Worm (Caenorhabditis elegans) whole organism, L3 larva: ENCODE measurements around the gene ZK402.1.
A peak's percentile ranks its signal among the peaks of the same experiment; 100 is the strongest.

Experiments
- R02D3.7 ChIP-seq: fragments of 150-350 bp; optimal IDR thresholded peaks from 2 replicates; lab custom pipeline; 2014; ENCODE audit warnings: missing biosample characterization, missing genetic modification characterization
- aly-2 ChIP-seq: fragments of 150-350 bp; optimal IDR thresholded peaks from 2 replicates; lab custom pipeline; 2014; ENCODE audit warnings: missing biosample characterization, missing genetic modification characterization
- ceh-16 ChIP-seq: sonication (generic microtip); optimal IDR thresholded peaks from 2 replicates; lab custom pipeline; 2017; ENCODE audit warnings: missing biosample characterization, missing genetic modification characterization
- ceh-82 ChIP-seq: fragments of 150-350 bp; optimal IDR thresholded peaks from 2 replicates; lab custom pipeline; 2014; ENCODE audit warnings: missing biosample characterization, missing genetic modification characterization
- daf-12 ChIP-seq: fragments of 150-350 bp; optimal IDR thresholded peaks from 2 replicates; lab custom pipeline; 2014; ENCODE audit warnings: missing biosample characterization, missing genetic modification reagents, missing genetic modification characterization
- egl-27 ChIP-seq: sonication (generic microtip); optimal IDR thresholded peaks from 4 replicates; lab custom pipeline; 2017; ENCODE audit warnings: missing biosample characterization, missing genetic modification reagents, missing genetic modification characterization
- egl-5 ChIP-seq: fragments of 150-350 bp; optimal IDR thresholded peaks from 2 replicates; lab custom pipeline; 2017; ENCODE audit warnings: missing biosample characterization, missing genetic modification reagents, missing genetic modification characterization, inconsistent platforms
- elt-1 ChIP-seq: fragments of 150-350 bp; optimal IDR thresholded peaks from 2 replicates; lab custom pipeline; 2014; ENCODE audit warnings: missing biosample characterization, missing genetic modification characterization
- elt-2 ChIP-seq: sonication (generic microtip); optimal IDR thresholded peaks from 2 replicates; lab custom pipeline; 2016; ENCODE audit warnings: missing genetic modification reagents, mild to moderate bottlenecking, missing genetic modification characterization, missing compliant biosample characterization
- elt-3 ChIP-seq, 3 experiments: fragments of 150-350 bp in 1 of 3; sonication (generic microtip) in 2 of 3; optimal IDR thresholded peaks; 2 replicates in 2 of 3; 4 replicates in 1 of 3; lab custom pipeline; 2014 to 2017; ENCODE audit warnings: missing biosample characterization in 3 of 3, missing genetic modification characterization in 3 of 3
- eor-1 ChIP-seq, 2 experiments: fragments of 150-350 bp; optimal IDR thresholded peaks; 2 replicates each; lab custom pipeline; 2014 to 2018; ENCODE audit warnings: missing biosample characterization in 2 of 2, missing genetic modification characterization in 2 of 2
- fkh-10 ChIP-seq: sonication (generic microtip); optimal IDR thresholded peaks from 2 replicates; lab custom pipeline; 2017; ENCODE audit warnings: missing biosample characterization, missing genetic modification reagents, missing genetic modification characterization
- fkh-2 ChIP-seq: fragments of 150-350 bp; optimal IDR thresholded peaks from 2 replicates; lab custom pipeline; 2014; ENCODE audit warnings: missing biosample characterization, missing genetic modification reagents, missing genetic modification characterization
- fos-1 ChIP-seq: fragments of 150-350 bp; optimal IDR thresholded peaks from 2 replicates; lab custom pipeline; 2014; ENCODE audit warnings: missing biosample characterization, missing genetic modification characterization
- hmg-11 ChIP-seq: sonication (generic microtip); optimal IDR thresholded peaks from 2 replicates; lab custom pipeline; 2016; ENCODE audit warnings: missing genetic modification characterization, missing compliant biosample characterization
- lin-15B ChIP-seq: fragments of 150-350 bp; optimal IDR thresholded peaks from 2 replicates; lab custom pipeline; 2014; ENCODE audit warnings: missing biosample characterization, missing genetic modification characterization
- lin-39 ChIP-seq: fragments of 150-350 bp; optimal IDR thresholded peaks from 2 replicates; lab custom pipeline; 2018; ENCODE audit warnings: missing biosample characterization, missing genetic modification reagents, missing genetic modification characterization
- lsy-12 ChIP-seq: sonication (generic microtip); optimal IDR thresholded peaks from 2 replicates; lab custom pipeline; 2016; ENCODE audit warnings: mild to moderate bottlenecking, missing genetic modification characterization, missing compliant biosample characterization
- mdl-1 ChIP-seq: fragments of 150-350 bp; optimal IDR thresholded peaks from 2 replicates; lab custom pipeline; 2014; ENCODE audit warnings: missing biosample characterization, missing genetic modification characterization
- mml-1 ChIP-seq: fragments of 150-350 bp; sonication (generic microtip); optimal IDR thresholded peaks from 3 replicates; lab custom pipeline; 2014; ENCODE audit warnings: missing biosample characterization, missing genetic modification characterization
- nfya-1 ChIP-seq: sonication (generic microtip); optimal IDR thresholded peaks from 2 replicates; lab custom pipeline; 2017; ENCODE audit warnings: missing genetic modification characterization, mild to moderate bottlenecking, missing compliant biosample characterization, antibody characterized with exemption, moderate library complexity; ENCODE audit not compliant: insufficient read depth
- nhr-11 ChIP-seq: fragments of 150-350 bp; optimal IDR thresholded peaks from 2 replicates; lab custom pipeline; 2014; ENCODE audit warnings: missing biosample characterization, missing genetic modification characterization
- nhr-12 ChIP-seq: fragments of 150-350 bp; optimal IDR thresholded peaks from 2 replicates; lab custom pipeline; 2014; ENCODE audit warnings: missing biosample characterization, missing genetic modification characterization
- nhr-23 ChIP-seq: fragments of 150-350 bp; optimal IDR thresholded peaks from 2 replicates; lab custom pipeline; 2014; ENCODE audit warnings: missing biosample characterization, missing genetic modification reagents, missing genetic modification characterization
- nhr-237 ChIP-seq: fragments of 150-350 bp; optimal IDR thresholded peaks from 2 replicates; lab custom pipeline; 2014; ENCODE audit warnings: missing biosample characterization, missing genetic modification characterization
- nhr-25 ChIP-seq: sonication (generic microtip); optimal IDR thresholded peaks from 2 replicates; lab custom pipeline; 2017; ENCODE audit warnings: missing biosample characterization, missing genetic modification characterization
- nhr-28 ChIP-seq: fragments of 150-350 bp; optimal IDR thresholded peaks from 2 replicates; lab custom pipeline; 2014; ENCODE audit warnings: missing biosample characterization, missing genetic modification characterization
- nhr-43 ChIP-seq: sonication (generic microtip); optimal IDR thresholded peaks from 2 replicates; lab custom pipeline; 2016; ENCODE audit warnings: mild to moderate bottlenecking, missing genetic modification characterization, missing compliant biosample characterization; ENCODE audit not compliant: poor library complexity, severe bottlenecking
- nhr-67 ChIP-seq: fragments of 150-350 bp; optimal IDR thresholded peaks from 2 replicates; lab custom pipeline; 2014; ENCODE audit warnings: missing biosample characterization, missing genetic modification characterization
- nhr-76 ChIP-seq: fragments of 150-350 bp; sonication (generic microtip); optimal IDR thresholded peaks from 5 replicates; lab custom pipeline; 2014; ENCODE audit warnings: missing biosample characterization, missing genetic modification characterization
- nhr-77 ChIP-seq: fragments of 150-350 bp; optimal IDR thresholded peaks from 2 replicates; lab custom pipeline; 2014; ENCODE audit warnings: missing biosample characterization, missing genetic modification characterization
- pha-4 ChIP-seq: fragments of 150-350 bp; optimal IDR thresholded peaks from 2 replicates; lab custom pipeline; 2014; ENCODE audit warnings: missing biosample characterization, missing genetic modification reagents, missing genetic modification characterization
- pqm-1 ChIP-seq: fragments of 150-350 bp; optimal IDR thresholded peaks from 2 replicates; lab custom pipeline; 2017; ENCODE audit warnings: missing biosample characterization, missing genetic modification characterization, inconsistent platforms
- sea-2 ChIP-seq: fragments of 150-350 bp; sonication (generic microtip); optimal IDR thresholded peaks from 4 replicates; lab custom pipeline; 2014; ENCODE audit warnings: missing biosample characterization, missing genetic modification reagents, missing genetic modification characterization
- snpc-4 ChIP-seq: fragments of 150-350 bp; optimal IDR thresholded peaks from 2 replicates; lab custom pipeline; 2014; ENCODE audit warnings: missing biosample characterization, missing genetic modification characterization
- tbx-2 ChIP-seq: sonication (generic microtip); optimal IDR thresholded peaks from 2 replicates; lab custom pipeline; 2016; ENCODE audit warnings: mild to moderate bottlenecking, missing genetic modification characterization, missing compliant biosample characterization
- unc-39 ChIP-seq: sonication (generic microtip); optimal IDR thresholded peaks from 4 replicates; lab custom pipeline; 2017; ENCODE audit warnings: missing biosample characterization, missing genetic modification characterization
- unc-62 ChIP-seq: fragments of 150-350 bp; sonication (generic microtip); optimal IDR thresholded peaks from 4 replicates; lab custom pipeline; 2014; ENCODE audit warnings: missing biosample characterization, missing genetic modification reagents, missing genetic modification characterization
- zag-1 ChIP-seq: fragments of 150-350 bp; optimal IDR thresholded peaks from 2 replicates; lab custom pipeline; 2014; ENCODE audit warnings: missing biosample characterization, missing genetic modification characterization
- ztf-11 ChIP-seq: fragments of 150-350 bp; optimal IDR thresholded peaks from 2 replicates; lab custom pipeline; 2014; ENCODE audit warnings: missing biosample characterization, missing genetic modification characterization
- ztf-4 ChIP-seq: fragments of 150-350 bp; optimal IDR thresholded peaks from 2 replicates; lab custom pipeline; 2014; ENCODE audit warnings: missing biosample characterization, missing genetic modification characterization

Gene ZK402.1

DNA sequence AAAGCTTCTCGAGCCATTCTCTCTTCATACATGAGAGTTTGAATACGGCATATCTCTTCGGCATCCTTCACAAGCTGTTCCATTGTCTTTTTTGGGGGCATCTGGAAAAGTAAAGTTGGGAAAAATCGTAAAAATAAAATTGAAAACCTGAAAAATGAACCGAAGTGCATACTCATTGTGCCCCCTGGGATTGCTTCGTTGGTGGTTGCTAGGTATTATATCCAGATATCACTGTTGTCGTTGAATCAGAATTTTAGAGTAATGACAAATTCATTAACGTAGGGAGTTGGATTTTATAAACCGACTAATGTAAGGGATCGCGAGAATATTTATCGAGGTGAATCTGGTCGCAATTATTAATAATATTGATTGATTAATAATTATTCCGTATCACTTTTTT lies 22.5 kb upstream of the ZK402.1 start, which contains the start of gene F56C3.10:
F56C3.10 (minus strand) TSS at position 101 of the 400 bp plus-strand sequence.
- TF ChIP-seq snpc-4 (tag; lab: Kevin White, UChicago) = no peak
- no peak for TF ChIP-seq nhr-25 (tag; lab: Kevin White, UChicago)
- TF ChIP-seq ceh-82 (tag; lab: Kevin White, UChicago) = no peak
- no peak for TF ChIP-seq nhr-12 (tag; lab: Kevin White, UChicago)
- no peak for TF ChIP-seq eor-1 (tag; optimal IDR thresholded peaks at IDR 0.05; lab: Kevin White, UChicago)
- TF ChIP-seq, all 47 proteins: peak for 0

DNA sequence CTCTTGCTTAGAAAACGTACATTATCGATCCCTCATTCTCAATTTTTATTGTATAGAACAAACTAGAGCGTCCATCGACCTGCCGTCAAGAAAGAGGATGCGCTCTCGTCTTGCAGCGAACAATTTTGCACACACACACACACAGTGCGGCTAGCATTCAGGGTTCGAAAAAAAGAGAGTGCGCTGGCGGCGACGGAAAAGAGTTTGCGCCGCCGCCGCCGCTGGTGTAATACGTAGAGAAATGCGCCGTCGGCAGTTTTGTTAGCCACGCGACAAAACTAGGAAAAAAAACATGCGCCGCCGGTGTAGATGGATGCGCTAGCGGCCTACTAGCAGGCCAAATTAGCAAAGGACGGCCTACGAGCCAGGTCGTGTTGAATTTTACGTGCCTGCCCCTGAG lies 20.5 kb upstream of the ZK402.1 start:
- no peak for TF ChIP-seq lin-15B
- TF ChIP-seq sea-2 (GFP tag; lab: Kevin White, UChicago) = no peak
- no peak for TF ChIP-seq aly-2 (tag; lab: Kevin White, UChicago)
- TF ChIP-seq fkh-10 (GFP tag; lab: Kevin White, UChicago) = no peak
- no peak for TF ChIP-seq lsy-12 (tag; lab: Kevin White, UChicago)
- TF ChIP-seq fkh-2 (tag; lab: Kevin White, UChicago) = no peak
- no peak for TF ChIP-seq nhr-25 (tag; lab: Kevin White, UChicago)
- TF ChIP-seq mml-1 = no peak
- TF ChIP-seq pha-4 (tag; lab: Kevin White, UChicago) = no peak

DNA sequence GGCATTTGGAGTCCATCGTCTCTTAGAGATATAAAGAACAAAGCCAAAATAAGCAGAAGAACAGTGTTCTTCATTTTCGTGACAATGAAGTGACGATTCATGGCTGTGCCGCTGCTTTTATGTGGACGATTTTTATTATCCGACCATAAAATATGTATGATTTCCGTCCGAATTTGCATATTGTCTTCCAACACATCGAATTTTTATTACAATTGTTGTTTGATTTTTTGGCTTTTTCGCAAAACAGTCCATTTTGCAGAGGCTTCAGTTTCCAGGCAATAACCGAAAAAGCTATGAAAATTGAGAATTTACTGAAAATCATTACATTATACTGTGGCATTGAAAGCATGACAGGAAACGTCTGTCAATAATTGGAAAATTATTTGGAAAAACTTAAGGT lies 19.5 kb upstream of the ZK402.1 start, which contains the start of gene F56C3.8:
F56C3.8 (minus strand) TSS at position 101 of the 400 bp plus-strand sequence.
- TF ChIP-seq elt-2 (tag; lab: Kevin White, UChicago) (no peak), zag-1 (no peak), nhr-23 (tag; lab: Kevin White, UChicago) (no peak), sea-2 (GFP tag; lab: Kevin White, UChicago) (no peak), pqm-1 (no peak)

DNA sequence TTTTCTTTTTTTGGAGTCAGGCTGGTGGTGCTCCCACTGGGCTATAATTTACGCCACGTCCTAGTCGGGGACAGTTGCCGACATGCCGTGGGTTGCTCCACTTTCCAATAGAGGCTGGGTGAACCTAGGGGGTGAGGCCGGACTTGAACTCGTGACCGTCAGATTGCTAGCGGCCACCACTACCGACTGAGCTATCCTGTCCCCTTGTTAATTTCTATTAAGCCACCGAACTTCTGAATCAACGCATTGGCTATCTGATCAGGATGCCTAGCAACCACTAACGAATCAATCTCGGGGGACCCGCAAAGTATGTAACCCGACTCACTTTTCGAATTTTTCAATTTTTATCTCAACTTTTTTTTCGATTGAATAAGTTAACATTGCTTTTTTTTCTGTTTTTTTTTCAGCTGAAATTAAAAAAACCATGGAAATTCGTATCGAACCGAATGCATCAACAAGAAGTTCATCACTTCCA lies 17.1 kb upstream of the ZK402.1 start, which contains the start of gene F56C3.1:
F56C3.1 (plus strand) TSS at position 425 of the 475 bp plus-strand sequence.
- no peak for TF ChIP-seq nhr-237
- peak; percentile 6 for TF ChIP-seq elt-2 (tag; lab: Kevin White, UChicago)
- no peak for TF ChIP-seq lin-15B
- TF ChIP-seq, all 47 proteins: peak for 1

DNA sequence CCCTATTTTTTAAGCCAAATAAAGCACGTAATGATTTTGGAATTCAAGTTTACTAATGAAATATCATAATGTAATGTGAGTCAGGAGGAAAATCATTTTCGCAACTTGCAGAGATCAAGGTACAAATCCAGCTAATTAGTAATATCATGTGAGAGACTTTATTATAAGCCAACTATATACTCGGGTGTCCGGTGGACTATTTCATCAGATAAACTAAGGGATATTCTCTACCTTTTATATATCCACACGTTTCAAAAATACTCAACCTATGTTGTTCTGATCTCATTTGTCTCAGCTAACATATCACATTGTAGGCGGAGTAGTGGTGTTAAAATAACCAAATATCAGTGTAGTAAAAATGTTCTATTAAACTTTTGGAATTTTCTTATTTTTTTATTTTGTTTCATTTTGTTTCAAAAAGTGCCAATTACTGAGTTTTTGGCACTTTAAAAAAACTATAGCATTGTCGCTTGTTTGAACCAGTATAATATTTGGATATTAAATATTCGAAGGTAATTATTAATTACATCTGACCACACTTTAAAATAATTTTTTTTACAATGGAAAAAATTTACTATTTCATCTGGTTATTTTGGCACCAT lies 14.6 kb upstream of the ZK402.1 start:
- TF ChIP-seq nhr-11 (tag; lab: Kevin White, UChicago) = peak; percentile 88
- TF ChIP-seq unc-62 (GFP tag; lab: Kevin White, UChicago) = peak; percentile 66
- peak; percentile 70 for TF ChIP-seq nfya-1
- TF ChIP-seq nhr-43 = peak; percentile 98
- peak; percentile 81 for TF ChIP-seq fkh-10 (GFP tag; lab: Kevin White, UChicago)
- no peak for TF ChIP-seq ceh-16
- TF ChIP-seq nhr-12 (tag; lab: Kevin White, UChicago) = no peak
- TF ChIP-seq egl-27 (tag; lab: Kevin White, UChicago) = peak; percentile 71
- no peak for TF ChIP-seq elt-1 (tag; lab: Kevin White, UChicago)
- TF ChIP-seq tbx-2 = peak; percentile 97
- peak; percentile 74 for TF ChIP-seq fos-1
- peak; percentile 85 for TF ChIP-seq nhr-76 (tag; lab: Kevin White, UChicago)
- TF ChIP-seq unc-39 = peak; percentile 11
- peak; percentile 30 for TF ChIP-seq ztf-11 (tag; lab: Kevin White, UChicago)
- TF ChIP-seq nhr-237 = peak; percentile 52
- TF ChIP-seq sea-2 (GFP tag; lab: Kevin White, UChicago) = no peak
- TF ChIP-seq nhr-25 (tag; lab: Kevin White, UChicago) = peak; percentile 79
- peak; percentile 57 for TF ChIP-seq aly-2 (tag; lab: Kevin White, UChicago)
- peak in 1 of 3 experiments; percentile 94 for TF ChIP-seq elt-3 (tag; optimal IDR thresholded peaks at IDR 0.05; lab: Kevin White, UChicago)
- TF ChIP-seq daf-12 (tag; lab: Kevin White, UChicago) = peak; percentile 1
- peak; percentile 31 for TF ChIP-seq fkh-2 (tag; lab: Kevin White, UChicago)
- no peak for TF ChIP-seq eor-1 (tag; optimal IDR thresholded peaks at IDR 0.05; lab: Kevin White, UChicago)
- TF ChIP-seq nhr-77 (tag; lab: Kevin White, UChicago) = peak; percentile 92
- no peak for TF ChIP-seq zag-1
- TF ChIP-seq lin-15B = peak; percentile 33
- peak; percentile 70 for TF ChIP-seq nhr-28 (tag; lab: Kevin White, UChicago)
- TF ChIP-seq ztf-4 (tag; lab: Kevin White, UChicago) = no peak
- TF ChIP-seq R02D3.7 (tag; lab: Kevin White, UChicago) = peak; percentile 83
- TF ChIP-seq pqm-1 = peak; percentile 39
- TF ChIP-seq elt-2 (tag; lab: Kevin White, UChicago) = peak; percentile 70
- peak; percentile 46 for TF ChIP-seq egl-5
- TF ChIP-seq pha-4 (tag; lab: Kevin White, UChicago) = peak; percentile 66
- TF ChIP-seq nhr-67 = no peak
- TF ChIP-seq snpc-4 (tag; lab: Kevin White, UChicago) = peak; percentile 86
- peak; percentile 12 for TF ChIP-seq lin-39 (tag; lab: Kevin White, UChicago)
- peak; percentile 83 for TF ChIP-seq hmg-11
- peak; percentile 34 for TF ChIP-seq mdl-1
